Worm (Caenorhabditis elegans): ENCODE results near the gene hsp-90.

Gene hsp-90

ce11 chrV:14684359-14685312, at the start of gene hsp-90:
hsp-90 (plus strand) TSS chrV:14684918.
- TF ChIP-seq egl-27 (tag; optimal IDR thresholded peaks at IDR 0.05) (no peak), unc-86 (tag; optimal IDR thresholded peaks at IDR 0.05) (no peak), nhr-20 (tag; optimal IDR thresholded peaks at IDR 0.05) (peak; percentile 8), ama-1 (optimal IDR thresholded peaks at IDR 0.05) (no peak), pag-3 (tag; optimal IDR thresholded peaks at IDR 0.05; ENCODE audit: borderline replicate concordance, insufficient read depth) (no peak), zip-4 (GFP tag; optimal IDR thresholded peaks at IDR 0.05) (no peak), C34B4.2 (tag; optimal IDR thresholded peaks at IDR 0.05) (no peak), ztf-4 (tag; optimal IDR thresholded peaks at IDR 0.05) (no peak), swsn-7 (tag; optimal IDR thresholded peaks at IDR 0.05) (no peak), efl-1 (optimal IDR thresholded peaks at IDR 0.05) (no peak), efl-1 (GFP tag; optimal IDR thresholded peaks at IDR 0.05 in 1 of 2) (peak in 1 of 2 experiments; percentile 50), snu-23 (GFP tag; optimal IDR thresholded peaks at IDR 0.05) (peak; percentile 3)

- TF ChIP-seq vab-15 (tag; optimal IDR thresholded peaks at IDR 0.05) (no peak), efl-1 (optimal IDR thresholded peaks at IDR 0.05) (no peak), efl-1 (GFP tag; optimal IDR thresholded peaks at IDR 0.05 in 1 of 2) (peak in 1 of 2 experiments; percentile 65), egl-13 (tag; optimal IDR thresholded peaks at IDR 0.05) (no peak), hlh-4 (tag; optimal IDR thresholded peaks at IDR 0.05) (no peak), C04F5.9 (tag; optimal IDR thresholded peaks at IDR 0.05) (no peak)
Observed at ce11 chrV:14635119-14635518, 49.6 kb upstream of the hsp-90 start, which contains the start of gene F43D2.6. F43D2.6 (minus strand) TSS chrV:14635180.

ce11 chrV:14638075-14638474, 46.6 kb upstream of the hsp-90 start:
- TF ChIP-seq hlh-17 (GFP tag; optimal IDR thresholded peaks at IDR 0.05; ENCODE audit: borderline replicate concordance) = no peak

DNA sequence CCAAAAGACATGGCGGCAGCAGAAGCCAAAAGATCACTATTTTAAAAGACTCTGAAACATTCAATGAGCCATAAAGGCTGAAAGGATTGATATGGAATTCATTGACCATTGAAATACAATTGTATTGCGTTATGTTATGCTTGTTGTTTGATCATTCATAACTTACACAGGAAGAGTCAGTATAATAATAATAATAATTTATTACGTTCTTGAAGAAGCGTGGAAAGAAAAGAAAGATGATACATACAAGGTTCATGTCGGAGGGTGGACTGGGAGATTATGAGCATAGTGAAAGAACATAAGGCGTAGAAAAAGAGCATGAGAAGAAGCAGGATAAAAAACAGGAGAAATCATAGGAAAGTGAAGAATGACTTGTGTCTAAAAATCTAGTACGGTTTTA, 44.6 kb upstream of the hsp-90 start, which contains the start of gene F43D2.7:
F43D2.7 (minus strand) TSS at position 101 of the 400 bp plus-strand sequence.
- TF ChIP-seq rnt-1 (tag; optimal IDR thresholded peaks at IDR 0.05) = no peak
- TF ChIP-seq swsn-7 (tag; optimal IDR thresholded peaks at IDR 0.05) = no peak
- no peak for TF ChIP-seq sox-4 (tag; optimal IDR thresholded peaks at IDR 0.05)
- TF ChIP-seq elt-2 (tag; optimal IDR thresholded peaks at IDR 0.05) = no peak
- no peak for TF ChIP-seq snu-23 (GFP tag; optimal IDR thresholded peaks at IDR 0.05)

ce11 chrV:14640769-14641168, 43.9 kb upstream of the hsp-90 start, which contains the start of gene C54G10.1:
C54G10.1 (plus strand) TSS chrV:14641101.
- no peak for TF ChIP-seq unc-62 (GFP tag; optimal IDR thresholded peaks at IDR 0.05)
- no peak for TF ChIP-seq nhr-90 (tag; optimal IDR thresholded peaks at IDR 0.05; ENCODE audit: poor library complexity)
- peak in 1 of 2 experiments; percentile 18 for TF ChIP-seq lin-35 (GFP tag; optimal IDR thresholded peaks at IDR 0.05)
- no peak for TF ChIP-seq Y116A8C.19 (tag; optimal IDR thresholded peaks at IDR 0.05; ENCODE audit: borderline replicate concordance)
- TF ChIP-seq snu-23 (GFP tag; optimal IDR thresholded peaks at IDR 0.05) = no peak
- TF ChIP-seq nhr-77 (tag; optimal IDR thresholded peaks at IDR 0.05) = no peak
- no peak for TF ChIP-seq nhr-19 (GFP tag; conservative IDR thresholded peaks at IDR 0.05)
- no peak for TF ChIP-seq ztf-4 (tag; optimal IDR thresholded peaks at IDR 0.05)
- TF ChIP-seq ceh-90 (tag; optimal IDR thresholded peaks at IDR 0.05) = no peak
- TF ChIP-seq ceh-8 (GFP tag; optimal IDR thresholded peaks at IDR 0.05) = no peak
- peak; percentile 70 for TF ChIP-seq elt-2 (tag; optimal IDR thresholded peaks at IDR 0.05)
- no peak for TF ChIP-seq nhr-85 (tag)

- TF ChIP-seq egl-13 (tag; optimal IDR thresholded peaks at IDR 0.05) = no peak
- TF ChIP-seq zag-1 (tag; optimal IDR thresholded peaks at IDR 0.05) = no peak
- no peak for TF ChIP-seq xbp-1 (tag; optimal IDR thresholded peaks at IDR 0.05)
- no peak for TF ChIP-seq tbx-2 (tag; optimal IDR thresholded peaks at IDR 0.05)
- no peak for TF ChIP-seq lsy-2 (tag; optimal IDR thresholded peaks at IDR 0.05)
- no peak for TF ChIP-seq nhr-71 (tag; optimal IDR thresholded peaks at IDR 0.05)
- TF ChIP-seq fkh-8 (tag; optimal IDR thresholded peaks at IDR 0.05) = no peak
- TF ChIP-seq F16B12.6 (tag; optimal IDR thresholded peaks at IDR 0.05) = no peak
- no peak for TF ChIP-seq sptf-1 (tag; optimal IDR thresholded peaks at IDR 0.05)
- TF ChIP-seq hpl-2 (GFP tag; optimal IDR thresholded peaks at IDR 0.05) = no peak
- TF ChIP-seq grh-1 (GFP tag; IDR thresholded peaks at IDR 0.05) = no peak
- no peak for TF ChIP-seq snu-23 (GFP tag; optimal IDR thresholded peaks at IDR 0.05)
- TF ChIP-seq alr-1 (tag; optimal IDR thresholded peaks at IDR 0.05; ENCODE audit: borderline replicate concordance) = no peak
Observed at ce11 chrV:14642016-14642415, 42.7 kb upstream of the hsp-90 start.
